Worm (Caenorhabditis elegans) whole organism, L1 larva: ENCODE results near the gene srd-49.

ENCODE experiments used
- C34B4.2 ChIP-seq: sonication (generic microtip); optimal IDR thresholded peaks from 2 replicates; lab custom pipeline; 2017; ENCODE audit warnings: mild to moderate bottlenecking, missing genetic modification characterization, missing compliant biosample characterization
- Y116A8C.19 ChIP-seq: sonication (generic microtip); optimal IDR thresholded peaks from 2 replicates; lab custom pipeline; 2016; ENCODE audit warnings: missing compliant biosample characterization, missing genetic modification characterization, borderline replicate concordance
- alr-1 ChIP-seq: fragments of 200-800 bp; sonication (Bioruptor generic); optimal IDR thresholded peaks from 2 replicates; lab custom pipeline; 2018; ENCODE audit warnings: borderline replicate concordance, mild to moderate bottlenecking, missing genetic modification characterization, missing compliant biosample characterization
- ama-1 ChIP-seq: fragments of 150-350 bp; optimal IDR thresholded peaks from 2 replicates; lab custom pipeline; 2014
- ceh-8 ChIP-seq: fragments of 200-800 bp; sonication (Bioruptor generic); optimal IDR thresholded peaks from 2 replicates; lab custom pipeline; 2018; ENCODE audit warnings: mild to moderate bottlenecking, missing genetic modification characterization, moderate library complexity, missing compliant biosample characterization
- ceh-88 ChIP-seq: fragments of 200-800 bp; sonication (Bioruptor generic); IDR thresholded peaks from 2 replicates; pipeline ENCODE4 v1.3.6; 2022; ENCODE audit warnings: missing genetic modification characterization, missing compliant biosample characterization
- ceh-90 ChIP-seq: sonication (generic microtip); optimal IDR thresholded peaks from 2 replicates; lab custom pipeline; 2016; ENCODE audit warnings: missing genetic modification characterization, missing compliant biosample characterization
- ces-1 ChIP-seq: fragments of 150-350 bp; optimal IDR thresholded peaks from 2 replicates; lab custom pipeline; 2014; ENCODE audit warnings: missing biosample characterization, missing genetic modification reagents, missing genetic modification characterization
- dsc-1 ChIP-seq: sonication (generic microtip); optimal IDR thresholded peaks from 2 replicates; lab custom pipeline; 2016; ENCODE audit warnings: mild to moderate bottlenecking, missing genetic modification characterization, missing compliant biosample characterization
- efl-1 ChIP-seq, 4 experiments: fragments of 150-350 bp; optimal IDR thresholded peaks in 3 of 4; peaks in 1 of 4; 1 replicate in 1 of 4; 2 replicates in 3 of 4; lab custom pipeline; 2014; ENCODE audit warnings: missing biosample characterization in 2 of 4, missing genetic modification characterization in 2 of 4, missing genetic modification reagents in 2 of 4
- egl-13 ChIP-seq: sonication (generic microtip); optimal IDR thresholded peaks from 2 replicates; lab custom pipeline; 2016; ENCODE audit warnings: missing genotype, missing genetic modification reagents, missing genetic modification characterization, missing compliant biosample characterization
- ets-5 ChIP-seq: fragments of 200-800 bp; sonication (Bioruptor generic); IDR thresholded peaks from 2 replicates; pipeline ENCODE4 v1.3.6; 2022; ENCODE audit warnings: missing genetic modification characterization, missing compliant biosample characterization
- grh-1 ChIP-seq: fragments of 200-800 bp; sonication (Bioruptor generic); IDR thresholded peaks from 2 replicates; pipeline ENCODE4 v1.3.6; 2022; ENCODE audit warnings: missing genetic modification reagents, missing genetic modification characterization, missing compliant biosample characterization
- hpl-2 ChIP-seq: fragments of 150-350 bp; optimal IDR thresholded peaks from 2 replicates; lab custom pipeline; 2014; ENCODE audit warnings: missing biosample characterization, missing genetic modification reagents, missing genetic modification characterization
- jun-1 ChIP-seq: fragments of 150-350 bp; optimal IDR thresholded peaks from 2 replicates; lab custom pipeline; 2014; ENCODE audit warnings: missing biosample characterization, missing genetic modification reagents, missing genetic modification characterization
- lin-15B ChIP-seq: fragments of 150-350 bp; sonication (generic microtip); optimal IDR thresholded peaks from 3 replicates; lab custom pipeline; 2014; ENCODE audit warnings: missing biosample characterization, missing genetic modification characterization
- lin-39 ChIP-seq: fragments of 150-350 bp; optimal IDR thresholded peaks from 2 replicates; lab custom pipeline; 2014; ENCODE audit warnings: missing biosample characterization, missing genetic modification reagents, missing genetic modification characterization
- lsy-2 ChIP-seq, 2 experiments: fragments of 150-350 bp; optimal IDR thresholded peaks; 2 replicates each; lab custom pipeline; 2014; ENCODE audit warnings: missing biosample characterization in 2 of 2, missing genetic modification characterization in 2 of 2
- mdl-1 ChIP-seq, 2 experiments: fragments of 150-350 bp; optimal IDR thresholded peaks; 2 replicates each; lab custom pipeline; 2014 to 2017; ENCODE audit warnings: missing biosample characterization in 2 of 2, missing genetic modification characterization in 2 of 2, inconsistent platforms in 1 of 2
- mep-1 ChIP-seq: fragments of 150-350 bp; optimal IDR thresholded peaks from 2 replicates; lab custom pipeline; 2014; ENCODE audit warnings: missing biosample characterization, missing genetic modification characterization
- nhr-12 ChIP-seq: sonication (generic microtip); optimal IDR thresholded peaks from 2 replicates; lab custom pipeline; 2017; ENCODE audit warnings: missing biosample characterization, missing genetic modification characterization
- nhr-20 ChIP-seq: sonication (generic microtip); optimal IDR thresholded peaks from 2 replicates; lab custom pipeline; 2016; ENCODE audit warnings: mild to moderate bottlenecking, missing genetic modification characterization, missing compliant biosample characterization
- nhr-76 ChIP-seq: sonication (generic microtip); optimal IDR thresholded peaks from 2 replicates; lab custom pipeline; 2017; ENCODE audit warnings: missing biosample characterization, missing genetic modification characterization
- nhr-85 ChIP-seq: sonication (generic microtip); peaks from one replicate; lab custom pipeline; 2016; ENCODE audit warnings: missing genetic modification characterization, inconsistent platforms, missing compliant biosample characterization
- nhr-90 ChIP-seq: sonication (generic microtip); optimal IDR thresholded peaks from 2 replicates; lab custom pipeline; 2016; ENCODE audit warnings: mild to moderate bottlenecking, missing genetic modification characterization, missing compliant biosample characterization; ENCODE audit not compliant: poor library complexity
- pag-3 ChIP-seq: sonication (generic microtip); optimal IDR thresholded peaks from 2 replicates; lab custom pipeline; 2017; ENCODE audit warnings: missing genetic modification characterization, mild to moderate bottlenecking, missing compliant biosample characterization, antibody characterized with exemption, borderline replicate concordance; ENCODE audit not compliant: insufficient read depth
- pax-3 ChIP-seq: fragments of 200-800 bp; sonication (Bioruptor generic); optimal IDR thresholded peaks from 2 replicates; lab custom pipeline; 2018; ENCODE audit warnings: mild to moderate bottlenecking, missing genetic modification characterization, moderate library complexity, missing compliant biosample characterization
- pqm-1 ChIP-seq: sonication (generic microtip); optimal IDR thresholded peaks from 3 replicates; lab custom pipeline; 2017; ENCODE audit warnings: missing biosample characterization, missing genetic modification characterization
- sptf-1 ChIP-seq: fragments of 150-350 bp; optimal IDR thresholded peaks from 2 replicates; lab custom pipeline; 2014; ENCODE audit warnings: missing biosample characterization, missing genetic modification characterization
- swsn-7 ChIP-seq: sonication (generic microtip); optimal IDR thresholded peaks from 2 replicates; lab custom pipeline; 2016; ENCODE audit warnings: missing genetic modification characterization, missing compliant biosample characterization
- unc-62 ChIP-seq: fragments of 150-350 bp; optimal IDR thresholded peaks from 2 replicates; lab custom pipeline; 2014; ENCODE audit warnings: missing biosample characterization, missing genetic modification reagents, missing genetic modification characterization
- unc-98 ChIP-seq: fragments of 200-800 bp; sonication (Bioruptor generic); IDR thresholded peaks from 2 replicates; pipeline ENCODE4 v1.3.6; 2022; ENCODE audit warnings: missing genetic modification characterization, missing compliant biosample characterization
- vab-15 ChIP-seq: sonication (generic microtip); optimal IDR thresholded peaks from 2 replicates; lab custom pipeline; 2017; ENCODE audit warnings: missing genotype, mild to moderate bottlenecking, missing genetic modification characterization, missing compliant biosample characterization
- zip-4 ChIP-seq: fragments of 200-800 bp; sonication (Bioruptor generic); optimal IDR thresholded peaks from 2 replicates; lab custom pipeline; 2018; ENCODE audit warnings: mild to moderate bottlenecking, missing genetic modification characterization, moderate library complexity, missing compliant biosample characterization
- ztf-4 ChIP-seq: fragments of 150-350 bp; optimal IDR thresholded peaks from 2 replicates; lab custom pipeline; 2014; ENCODE audit warnings: missing biosample characterization, missing genetic modification characterization

srd-49 gene

ce11 chrV:10105412-10105811, 10.9 kb downstream of the srd-49 start, which contains the start of gene C08B6.2:
C08B6.2 (plus strand) TSS chrV:10105712.
- TF ChIP-seq unc-98, result no peak
- no peak for TF ChIP-seq alr-1 (tag; lab: Kevin White, UChicago)
- no peak for TF ChIP-seq ces-1 (GFP tag; lab: Kevin White, UChicago)
- TF ChIP-seq egl-13 (tag; lab: Kevin White, UChicago), result no peak
- no peak for TF ChIP-seq mdl-1 (tag; optimal IDR thresholded peaks at IDR 0.05; lab: Kevin White, UChicago)
- TF ChIP-seq pax-3 (tag; lab: Kevin White, UChicago), result no peak
- no peak for TF ChIP-seq nhr-76
- TF ChIP-seq ztf-4 (tag; lab: Kevin White, UChicago), result no peak
- no peak for TF ChIP-seq mep-1 (tag; lab: Kevin White, UChicago)
- no peak for TF ChIP-seq ama-1 (lab: Kevin White, UChicago)
- no peak for TF ChIP-seq ceh-90 (tag; lab: Kevin White, UChicago)
- TF ChIP-seq sptf-1, result no peak
- no peak for TF ChIP-seq lin-15B (tag; lab: Kevin White, UChicago)
- no peak for TF ChIP-seq pag-3

- TF ChIP-seq swsn-7 (tag; lab: Kevin White, UChicago) (no peak), dsc-1 (tag; lab: Kevin White, UChicago) (no peak)
Measured at ce11 chrV:10107309-10107708, 12.8 kb downstream of the srd-49 start, which contains the start of gene C08B6.11. C08B6.11 (plus strand) TSS chrV:10107609.

ce11 chrV:10111129-10111528, 16.7 kb downstream of the srd-49 start:
- no peak for TF ChIP-seq sptf-1
- no peak for TF ChIP-seq ceh-8
- no peak for TF ChIP-seq ceh-88
- no peak for TF ChIP-seq Y116A8C.19 (tag; lab: Kevin White, UChicago)
- TF ChIP-seq zip-4 (GFP tag; lab: Kevin White, UChicago), result no peak
- no peak for TF ChIP-seq dsc-1 (tag; lab: Kevin White, UChicago)

ce11 chrV:10112187-10112586, 17.7 kb downstream of the srd-49 start, which contains the start of gene C08B6.3:
C08B6.3 (minus strand) TSS chrV:10112287.
- no peak for TF ChIP-seq ceh-88
- TF ChIP-seq nhr-20, result no peak
- TF ChIP-seq efl-1 (optimal IDR thresholded peaks at IDR 0.05; lab: Kevin White, UChicago), result no peak
- TF ChIP-seq efl-1 (GFP tag; optimal IDR thresholded peaks at IDR 0.05 in 1 of 2; lab: Kevin White, UChicago), result no peak
- TF ChIP-seq Y116A8C.19 (tag; lab: Kevin White, UChicago), result no peak
- no peak for TF ChIP-seq vab-15 (tag; lab: Kevin White, UChicago)
- no peak for TF ChIP-seq unc-98
- no peak for TF ChIP-seq nhr-85 (tag; lab: Kevin White, UChicago)
- TF ChIP-seq nhr-12 (tag; lab: Kevin White, UChicago), result no peak
- TF ChIP-seq lin-39, result no peak
- TF ChIP-seq unc-62 (GFP tag; lab: Kevin White, UChicago), result no peak
- no peak for TF ChIP-seq grh-1 (GFP tag; lab: Robert Waterston, UW)

ce11 chrV:10114329-10114728, 19.9 kb downstream of the srd-49 start, which contains the start of gene cht-5:
cht-5 (plus strand) TSS chrV:10114629.
- TF ChIP-seq ets-5 (GFP tag; lab: Robert Waterston, UW) (no peak), lin-39 (no peak), pqm-1 (tag; lab: Kevin White, UChicago) (no peak), C34B4.2 (tag; lab: Kevin White, UChicago) (no peak), zip-4 (GFP tag; lab: Kevin White, UChicago) (no peak), pag-3 (no peak)

ce11 chrV:10117465-10117864, 23.0 kb downstream of the srd-49 start, which contains the start of gene C08B6.5:
C08B6.5 (plus strand) TSS chrV:10117765.
- no peak for TF ChIP-seq hpl-2 (GFP tag; lab: Kevin White, UChicago)
- no peak for TF ChIP-seq zip-4 (GFP tag; lab: Kevin White, UChicago)
- TF ChIP-seq jun-1 (tag; lab: Kevin White, UChicago), result no peak
- TF ChIP-seq nhr-90 (tag; lab: Kevin White, UChicago), result no peak
- TF ChIP-seq vab-15 (tag; lab: Kevin White, UChicago), result no peak
- TF ChIP-seq lsy-2 (tag; optimal IDR thresholded peaks at IDR 0.05; lab: Kevin White, UChicago), result no peak
- TF ChIP-seq ceh-8, result no peak
- TF ChIP-seq ceh-90 (tag; lab: Kevin White, UChicago), result no peak
